Worm (Caenorhabditis elegans) whole organism, early embryonic: ENCODE data around the gene ssp-36.

Experiments
- B0310.2 ChIP-seq: sonication (generic microtip); optimal IDR thresholded peaks from 2 replicates; lab custom pipeline; 2016; ENCODE audit warnings: mild to moderate bottlenecking, missing genetic modification characterization, missing compliant biosample characterization
- F13C5.2 ChIP-seq: sonication (generic microtip); optimal IDR thresholded peaks from 2 replicates; lab custom pipeline; 2017; ENCODE audit warnings: mild to moderate bottlenecking, missing genetic modification characterization, inconsistent platforms, missing compliant biosample characterization
- aly-1 ChIP-seq: sonication (generic microtip); optimal IDR thresholded peaks from 2 replicates; lab custom pipeline; 2016; ENCODE audit warnings: missing genetic modification characterization, missing compliant biosample characterization
- ama-1 ChIP-seq: fragments of 150-350 bp; optimal IDR thresholded peaks from 2 replicates; lab custom pipeline; 2014
- ceh-13 ChIP-seq: fragments of 200-800 bp; sonication (Bioruptor generic); optimal IDR thresholded peaks from 2 replicates; lab custom pipeline; 2018; ENCODE audit warnings: mild to moderate bottlenecking, missing genetic modification characterization, missing compliant biosample characterization
- ceh-36 ChIP-seq: sonication (generic microtip); optimal IDR thresholded peaks from 2 replicates; lab custom pipeline; 2016; ENCODE audit warnings: missing genetic modification characterization, inconsistent platforms, missing compliant biosample characterization
- ets-7 ChIP-seq: sonication (generic microtip); optimal IDR thresholded peaks from 2 replicates; lab custom pipeline; 2016; ENCODE audit warnings: missing genotype, missing genetic modification characterization, missing compliant biosample characterization
- flt-1 ChIP-seq: fragments of 200-800 bp; sonication (Bioruptor generic); IDR thresholded peaks from 2 replicates; pipeline ENCODE4 v1.3.6; 2022; ENCODE audit warnings: missing genetic modification characterization, missing compliant biosample characterization
- hmbx-1 ChIP-seq: sonication (generic microtip); optimal IDR thresholded peaks from 2 replicates; lab custom pipeline; 2016; ENCODE audit warnings: mild to moderate bottlenecking, missing genetic modification characterization, missing compliant biosample characterization
- hmg-4 ChIP-seq: fragments of 200-800 bp; sonication (Bioruptor generic); optimal IDR thresholded peaks from 2 replicates; lab custom pipeline; 2018; ENCODE audit warnings: mild to moderate bottlenecking, missing genetic modification characterization, missing compliant biosample characterization
- hnd-1 ChIP-seq: sonication (generic microtip); optimal IDR thresholded peaks from 2 replicates; lab custom pipeline; 2016; ENCODE audit warnings: missing genetic modification characterization, missing compliant biosample characterization
- pes-1 ChIP-seq: fragments of 200-800 bp; sonication (Bioruptor generic); IDR thresholded peaks from 2 replicates; pipeline ENCODE4 v1.3.6; 2022; ENCODE audit warnings: missing genetic modification reagents, missing genetic modification characterization, missing compliant biosample characterization
- scrt-1 ChIP-seq: fragments of 200-800 bp; sonication (Bioruptor generic); IDR thresholded peaks from 2 replicates; pipeline ENCODE4 v1.3.6; 2022; ENCODE audit warnings: missing genetic modification characterization, missing compliant biosample characterization
- sea-1 ChIP-seq: fragments of 200-800 bp; sonication (Bioruptor generic); conservative IDR thresholded peaks from 2 replicates; pipeline ENCODE4 v1.3.6; 2022; ENCODE audit warnings: missing genetic modification characterization, missing compliant biosample characterization
- tbx-11 ChIP-seq: fragments of 200-800 bp; sonication (Bioruptor generic); IDR thresholded peaks from 2 replicates; pipeline ENCODE4 v1.3.6; 2022; ENCODE audit warnings: missing genetic modification characterization, missing compliant biosample characterization
- tbx-37 ChIP-seq: fragments of 200-800 bp; sonication (Bioruptor generic); conservative IDR thresholded peaks from 2 replicates; pipeline ENCODE4 v1.3.6; 2022; ENCODE audit warnings: missing genetic modification reagents, missing genetic modification characterization, missing compliant biosample characterization
- tra-4 ChIP-seq: sonication (generic microtip); optimal IDR thresholded peaks from 2 replicates; lab custom pipeline; 2017; ENCODE audit warnings: missing genetic modification characterization, missing compliant biosample characterization

The ssp-36 gene

ce11 chrIV:9724948-9725347 lies 41.2 kb downstream of the ssp-36 start, which contains the start of the genes nhr-138 and C28D4.18:
nhr-138 (plus strand) TSS chrIV:9725251.
C28D4.18 (plus strand) TSS chrIV:9725280.
- no peak for TF ChIP-seq hmbx-1 (tag; lab: Kevin White, UChicago)
- TF ChIP-seq hnd-1 = no peak
- TF ChIP-seq B0310.2 (tag; lab: Kevin White, UChicago) = no peak
- TF ChIP-seq ceh-36 (tag; lab: Kevin White, UChicago) = no peak
- no peak for TF ChIP-seq tbx-37 (GFP tag; lab: Robert Waterston, UW)
- TF ChIP-seq ama-1 (lab: Kevin White, UChicago) = no peak
- TF ChIP-seq tbx-11 (GFP tag; lab: Robert Waterston, UW) = no peak
- no peak for TF ChIP-seq hmg-4 (GFP tag; lab: Kevin White, UChicago)
- TF ChIP-seq tra-4 (tag; lab: Kevin White, UChicago) = no peak
- TF ChIP-seq scrt-1 = no peak
- no peak for TF ChIP-seq F13C5.2 (tag; lab: Kevin White, UChicago)
- TF ChIP-seq ets-7 (tag; lab: Kevin White, UChicago) = no peak
- TF ChIP-seq pes-1 (GFP tag; lab: Robert Waterston, UW) = no peak
- no peak for TF ChIP-seq aly-1 (tag; lab: Kevin White, UChicago)
- no peak for TF ChIP-seq ceh-13 (GFP tag; lab: Kevin White, UChicago)
- no peak for TF ChIP-seq flt-1
- no peak for TF ChIP-seq sea-1 (GFP tag; lab: Robert Waterston, UW)

DNA sequence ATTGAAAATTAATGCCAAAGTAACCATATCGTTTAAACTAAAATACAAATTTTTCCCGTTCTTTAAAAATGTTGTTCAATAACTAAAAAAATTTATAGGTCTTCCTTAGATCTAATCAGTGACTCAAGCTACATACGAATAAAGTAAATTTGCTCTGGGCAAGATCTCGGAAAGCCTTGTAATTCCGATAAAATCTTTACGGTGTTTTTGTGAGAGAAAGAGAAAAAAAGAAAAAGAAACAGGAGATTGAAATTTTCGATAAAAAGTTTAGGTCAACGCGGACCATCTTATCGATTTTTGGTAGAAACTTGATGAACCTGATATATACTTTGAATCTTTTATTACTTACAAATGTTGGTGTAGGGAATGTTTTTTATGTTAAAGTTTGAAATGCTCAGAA lies 43.0 kb downstream of the ssp-36 start:
- no peak for TF ChIP-seq B0310.2 (tag; lab: Kevin White, UChicago)
- TF ChIP-seq hmbx-1 (tag; lab: Kevin White, UChicago) = no peak
- no peak for TF ChIP-seq tbx-11 (GFP tag; lab: Robert Waterston, UW)
- TF ChIP-seq scrt-1 = no peak

DNA sequence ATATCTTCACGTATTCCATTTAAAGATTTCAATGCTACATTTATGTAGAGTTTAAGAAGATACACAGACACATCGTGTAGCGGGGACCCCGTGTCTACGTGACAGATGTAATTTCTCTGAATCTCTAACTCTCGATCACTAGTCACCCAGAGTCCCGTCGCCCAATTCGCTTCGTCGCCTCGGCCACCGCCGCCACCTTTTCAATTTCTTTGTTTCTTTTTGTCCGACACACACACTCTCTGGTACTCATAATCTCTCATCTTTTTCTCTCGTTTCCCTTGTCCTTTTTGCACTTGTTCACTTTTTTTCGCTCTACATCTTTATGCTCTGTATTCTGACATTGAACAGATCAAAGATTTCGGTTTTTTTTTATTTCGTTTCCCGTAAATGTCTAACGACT lies 47.8 kb downstream of the ssp-36 start:
- TF ChIP-seq scrt-1 (no peak), tbx-37 (GFP tag; lab: Robert Waterston, UW) (no peak), flt-1 (no peak), hmbx-1 (tag; lab: Kevin White, UChicago) (no peak), tbx-11 (GFP tag; lab: Robert Waterston, UW) (no peak), ets-7 (tag; lab: Kevin White, UChicago) (no peak), B0310.2 (tag; lab: Kevin White, UChicago) (no peak)

DNA sequence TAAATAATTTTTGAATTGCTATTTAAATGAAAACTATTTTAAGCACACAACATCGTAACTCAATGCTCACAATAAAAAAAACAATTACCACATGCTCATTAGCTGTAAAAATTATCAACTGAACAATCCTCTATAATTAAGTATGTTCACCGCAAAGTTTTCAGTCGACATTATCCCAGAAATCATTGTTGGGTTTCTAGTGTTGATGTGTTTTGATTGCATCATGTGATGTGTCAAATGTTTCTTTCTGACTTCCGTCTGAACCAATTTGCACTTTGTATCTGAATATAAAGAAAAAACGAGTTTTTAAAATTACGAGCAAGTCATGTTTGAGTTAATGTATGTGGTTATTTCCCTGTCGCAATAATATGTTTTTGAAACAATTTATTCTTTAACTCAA lies 48.3 kb downstream of the ssp-36 start:
- TF ChIP-seq ets-7 (tag; lab: Kevin White, UChicago) = no peak
- no peak for TF ChIP-seq ceh-36 (tag; lab: Kevin White, UChicago)
- TF ChIP-seq hnd-1 = no peak
- TF ChIP-seq pes-1 (GFP tag; lab: Robert Waterston, UW) = no peak
- no peak for TF ChIP-seq tra-4 (tag; lab: Kevin White, UChicago)
- no peak for TF ChIP-seq hmbx-1 (tag; lab: Kevin White, UChicago)
- no peak for TF ChIP-seq tbx-37 (GFP tag; lab: Robert Waterston, UW)

DNA sequence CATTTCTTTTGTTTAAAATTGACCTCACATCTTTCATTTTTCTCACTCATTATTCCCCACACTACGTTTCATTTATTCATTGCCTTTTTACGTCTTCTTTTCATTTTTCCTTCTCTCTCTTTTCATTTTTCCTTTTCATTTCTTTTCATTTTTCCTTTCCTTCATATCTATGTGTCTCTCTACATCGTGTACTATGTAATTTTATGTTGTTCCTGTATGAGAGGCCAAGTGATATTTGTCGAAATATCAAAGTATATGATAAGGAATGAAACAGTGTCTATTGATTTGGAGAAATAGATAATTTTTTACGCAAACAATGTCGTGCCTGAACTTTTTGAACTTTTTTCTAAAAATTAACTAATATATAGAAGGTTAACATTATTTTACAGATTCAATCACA lies 49.7 kb downstream of the ssp-36 start:
- TF ChIP-seq B0310.2 (tag; lab: Kevin White, UChicago) = no peak
- TF ChIP-seq aly-1 (tag; lab: Kevin White, UChicago) = no peak
- no peak for TF ChIP-seq pes-1 (GFP tag; lab: Robert Waterston, UW)
- no peak for TF ChIP-seq scrt-1
- TF ChIP-seq tbx-37 (GFP tag; lab: Robert Waterston, UW) = no peak
- no peak for TF ChIP-seq hnd-1
- no peak for TF ChIP-seq ets-7 (tag; lab: Kevin White, UChicago)
- TF ChIP-seq hmbx-1 (tag; lab: Kevin White, UChicago) = no peak
- TF ChIP-seq flt-1 = no peak
- TF ChIP-seq tbx-11 (GFP tag; lab: Robert Waterston, UW) = no peak
- no peak for TF ChIP-seq ceh-13 (GFP tag; lab: Kevin White, UChicago)
- TF ChIP-seq hmg-4 (GFP tag; lab: Kevin White, UChicago) = no peak
- TF ChIP-seq ceh-36 (tag; lab: Kevin White, UChicago) = no peak
- no peak for TF ChIP-seq sea-1 (GFP tag; lab: Robert Waterston, UW)
